Worm (Caenorhabditis elegans): ENCODE measurements around the gene clec-138.

clec-138 gene

DNA sequence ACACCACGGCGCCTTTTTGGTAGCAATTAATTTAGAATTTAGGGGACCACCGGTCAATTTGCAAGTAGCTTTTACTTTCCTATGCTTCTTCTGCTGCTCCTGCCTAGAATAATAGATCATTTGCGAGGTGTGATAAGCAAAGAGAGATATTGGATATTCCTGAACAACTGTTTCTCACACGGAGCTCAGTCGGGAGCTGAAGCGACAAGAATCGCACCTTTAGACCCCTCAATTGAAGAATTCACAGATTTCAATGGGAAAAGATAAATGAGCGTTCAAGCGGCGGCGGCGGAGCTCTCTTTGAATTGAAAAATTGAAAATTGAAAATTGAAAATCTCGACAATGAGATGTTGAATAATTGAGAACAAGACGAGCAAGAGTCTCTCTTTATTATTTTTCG, 47.0 kb downstream of the clec-138 start:
- TF ChIP-seq rnt-1 (tag; optimal IDR thresholded peaks at IDR 0.05): peak; percentile 11
- no peak for TF ChIP-seq ceh-8 (GFP tag; optimal IDR thresholded peaks at IDR 0.05)
- TF ChIP-seq nhr-90 (tag; optimal IDR thresholded peaks at IDR 0.05; ENCODE audit: poor library complexity): no peak

DNA sequence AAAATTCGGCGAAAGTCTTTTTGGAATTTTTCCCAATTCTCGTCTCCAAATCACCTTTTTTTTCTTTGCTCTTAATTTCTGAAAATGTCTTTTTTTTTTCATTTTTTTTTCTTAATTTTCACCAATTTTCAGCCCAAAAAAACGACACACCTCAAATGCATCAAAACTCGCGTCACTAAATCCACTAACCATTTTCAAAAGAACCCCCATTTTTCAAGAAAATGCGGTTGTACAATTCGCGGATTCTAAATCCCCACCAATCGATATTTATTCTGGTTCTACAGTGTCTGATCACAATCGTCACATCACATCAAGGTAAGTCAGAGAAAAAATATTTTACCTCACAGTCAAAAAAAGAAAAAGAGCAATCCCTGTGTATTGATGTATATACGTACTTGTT, 47.7 kb downstream of the clec-138 start, which contains the start of gene vab-1:
vab-1 (plus strand) TSS at position 133 of the 400 bp plus-strand sequence.
- TF ChIP-seq nhr-237 (tag; optimal IDR thresholded peaks at IDR 0.05) (no peak), efl-1 (optimal IDR thresholded peaks at IDR 0.05) (no peak), efl-1 (GFP tag; optimal IDR thresholded peaks at IDR 0.05 in 1 of 2) (peak in 1 of 2 experiments; percentile 70)

DNA sequence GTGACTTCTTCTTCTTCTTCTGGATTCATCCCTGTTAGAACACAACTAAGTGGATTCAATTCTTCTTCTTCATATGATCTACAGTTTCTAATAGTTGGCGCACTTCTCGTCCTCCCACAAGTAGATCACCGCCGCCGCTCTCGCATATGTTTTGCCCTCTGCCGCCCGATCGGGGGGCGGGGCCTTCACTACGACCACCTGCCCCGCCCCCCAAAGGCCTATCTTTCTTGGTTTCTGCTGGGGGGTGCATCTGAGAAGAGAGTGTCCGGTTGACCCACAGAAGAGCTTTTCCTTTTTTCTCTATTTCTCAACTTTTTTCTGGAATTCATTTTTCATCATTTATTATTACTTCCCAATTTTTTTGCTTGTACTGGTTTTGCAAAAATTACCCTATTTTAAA, 48.5 kb downstream of the clec-138 start:
- TF ChIP-seq pqm-1 (tag; optimal IDR thresholded peaks at IDR 0.05) (no peak), unc-86 (tag; optimal IDR thresholded peaks at IDR 0.05) (no peak), fkh-10 (GFP tag; optimal IDR thresholded peaks at IDR 0.05) (no peak), mef-2 (tag; optimal IDR thresholded peaks at IDR 0.05) (no peak), ets-5 (GFP tag; IDR thresholded peaks at IDR 0.05) (no peak), ceh-82 (tag; optimal IDR thresholded peaks at IDR 0.05) (no peak), Y116A8C.19 (tag; optimal IDR thresholded peaks at IDR 0.05; ENCODE audit: borderline replicate concordance) (no peak), sox-4 (tag; optimal IDR thresholded peaks at IDR 0.05) (no peak), nhr-237 (tag; optimal IDR thresholded peaks at IDR 0.05) (no peak), unc-98 (GFP tag; IDR thresholded peaks at IDR 0.05) (no peak), nhr-19 (GFP tag; conservative IDR thresholded peaks at IDR 0.05) (no peak), tlp-1 (tag; optimal IDR thresholded peaks at IDR 0.05) (no peak), blmp-1 (tag; optimal IDR thresholded peaks at IDR 0.05) (peak; percentile 5), rnt-1 (tag; optimal IDR thresholded peaks at IDR 0.05) (peak; percentile 20), vab-15 (tag; optimal IDR thresholded peaks at IDR 0.05) (no peak), efl-1 (optimal IDR thresholded peaks at IDR 0.05) (no peak), efl-1 (GFP tag; optimal IDR thresholded peaks at IDR 0.05 in 1 of 2) (peak in 1 of 2 experiments; percentile 63), ceh-88 (GFP tag; IDR thresholded peaks at IDR 0.05) (no peak), sptf-1 (tag; optimal IDR thresholded peaks at IDR 0.05) (no peak), mab-9 (GFP tag; IDR thresholded peaks at IDR 0.05) (no peak), alr-1 (tag; optimal IDR thresholded peaks at IDR 0.05; ENCODE audit: borderline replicate concordance) (no peak), jun-1 (tag; optimal IDR thresholded peaks at IDR 0.05) (no peak), irx-1 (tag; optimal IDR thresholded peaks at IDR 0.05) (no peak), lin-35 (GFP tag; optimal IDR thresholded peaks at IDR 0.05) (no peak), zag-1 (tag; optimal IDR thresholded peaks at IDR 0.05) (no peak), ztf-11 (tag; optimal IDR thresholded peaks at IDR 0.05) (no peak), pax-3 (tag; optimal IDR thresholded peaks at IDR 0.05) (no peak), tbx-2 (tag; optimal IDR thresholded peaks at IDR 0.05) (no peak), unc-62 (GFP tag; optimal IDR thresholded peaks at IDR 0.05) (no peak), lin-14 (GFP tag; optimal IDR thresholded peaks at IDR 0.05) (peak; percentile 9)
